Worm (Caenorhabditis elegans): Measurements from ENCODE around the gene gcy-4.

- no peak for TF ChIP-seq elt-3 (tag; optimal IDR thresholded peaks at IDR 0.05)
- TF ChIP-seq pha-4 (tag; optimal IDR thresholded peaks at IDR 0.05), result no peak
- no peak for TF ChIP-seq flh-1 (GFP tag; optimal IDR thresholded peaks at IDR 0.05)
- TF ChIP-seq lin-13 (tag; optimal IDR thresholded peaks at IDR 0.05), result no peak
- TF ChIP-seq unc-62 (GFP tag; optimal IDR thresholded peaks at IDR 0.05), result no peak
- no peak for TF ChIP-seq sptf-1 (tag; optimal IDR thresholded peaks at IDR 0.05)
- TF ChIP-seq unc-39 (tag; optimal IDR thresholded peaks at IDR 0.05), result no peak
- no peak for TF ChIP-seq elt-1 (tag; optimal IDR thresholded peaks at IDR 0.05; ENCODE audit: borderline replicate concordance, insufficient read depth)
- TF ChIP-seq snpc-4 (tag; optimal IDR thresholded peaks at IDR 0.05), result no peak
- TF ChIP-seq ces-1 (GFP tag; optimal IDR thresholded peaks at IDR 0.05), result no peak
- TF ChIP-seq nhr-76 (tag; optimal IDR thresholded peaks at IDR 0.05), result no peak
- no peak for TF ChIP-seq lin-32 (GFP tag; optimal IDR thresholded peaks at IDR 0.05)
Measured at ce11 chrII:10283145-10283544, 25.5 kb downstream of the gcy-4 start.

Measured in whole organism, mixed stage, embryonic.